Worm (Caenorhabditis elegans) whole organism, young adult: ENCODE data around the gene F26G1.2.

Experiments
- B0035.1 ChIP-seq: sonication (generic microtip); optimal IDR thresholded peaks from 2 replicates; lab custom pipeline; 2016; ENCODE audit warnings: missing genetic modification characterization, mild to moderate bottlenecking, missing compliant biosample characterization, missing genotype, missing genetic modification reagents
- B0261.1 ChIP-seq: sonication (generic microtip); optimal IDR thresholded peaks from 2 replicates; lab custom pipeline; 2016; ENCODE audit warnings: mild to moderate bottlenecking, missing genetic modification characterization, moderate library complexity, missing compliant biosample characterization
- B0336.3 ChIP-seq: fragments of 200-800 bp; sonication (Bioruptor generic); IDR thresholded peaks from 2 replicates; pipeline ENCODE4 v1.3.6; 2022; ENCODE audit warnings: missing genetic modification characterization, missing compliant biosample characterization
- C17E4.6 ChIP-seq: fragments of 200-800 bp; sonication (Bioruptor generic); IDR thresholded peaks from 2 replicates; pipeline ENCODE4 v1.3.6; 2022; ENCODE audit warnings: missing genetic modification reagents, missing genetic modification characterization, missing compliant biosample characterization
- D2030.7 ChIP-seq: fragments of 200-800 bp; sonication (Bioruptor generic); IDR thresholded peaks from 2 replicates; pipeline ENCODE4 v1.3.6; 2022; ENCODE audit warnings: missing genetic modification reagents, missing genetic modification characterization, missing compliant biosample characterization
- F22D6.2 ChIP-seq: sonication (generic microtip); optimal IDR thresholded peaks from 2 replicates; lab custom pipeline; 2016; ENCODE audit warnings: mild to moderate bottlenecking, missing genetic modification characterization, missing compliant biosample characterization
- F52B5.7 ChIP-seq: sonication (generic microtip); optimal IDR thresholded peaks from 2 replicates; lab custom pipeline; 2016; ENCODE audit warnings: mild to moderate bottlenecking, missing genetic modification characterization, missing compliant biosample characterization
- F55B11.4 ChIP-seq: sonication (generic microtip); optimal IDR thresholded peaks from 2 replicates; lab custom pipeline; 2016; ENCODE audit warnings: missing compliant biosample characterization, missing genetic modification characterization, borderline replicate concordance; ENCODE audit not compliant: insufficient read depth
- T26A5.8 ChIP-seq: sonication (generic microtip); optimal IDR thresholded peaks from 2 replicates; lab custom pipeline; 2016; ENCODE audit warnings: missing genetic modification characterization, missing compliant biosample characterization
- Y56A3A.18 ChIP-seq: fragments of 200-800 bp; sonication (Bioruptor generic); IDR thresholded peaks from 2 replicates; pipeline ENCODE4 v1.3.6; 2022; ENCODE audit warnings: missing genetic modification reagents, missing genetic modification characterization, missing compliant biosample characterization
- Y67H2A.10 ChIP-seq: fragments of 200-800 bp; sonication (Bioruptor generic); conservative IDR thresholded peaks from 2 replicates; pipeline ENCODE4 v1.3.6; 2022; ENCODE audit warnings: missing genetic modification reagents, missing genetic modification characterization, missing compliant biosample characterization
- Y95B8A.8 ChIP-seq: fragments of 200-800 bp; sonication (Bioruptor generic); IDR thresholded peaks from 2 replicates; pipeline ENCODE4 v1.3.6; 2022; ENCODE audit warnings: missing genetic modification reagents, missing genetic modification characterization, missing compliant biosample characterization
- akir-1 ChIP-seq: fragments of 200-800 bp; sonication (Bioruptor generic); optimal IDR thresholded peaks from 2 replicates; lab custom pipeline; 2018; ENCODE audit warnings: mild to moderate bottlenecking, missing genetic modification characterization, moderate library complexity, missing compliant biosample characterization
- aptf-2 ChIP-seq: fragments of 200-800 bp; sonication (Bioruptor generic); conservative IDR thresholded peaks from 2 replicates; pipeline ENCODE4 v1.3.6; 2022; ENCODE audit warnings: missing genetic modification reagents, missing genetic modification characterization, missing compliant biosample characterization
- athp-1 ChIP-seq: sonication (generic microtip); optimal IDR thresholded peaks from 2 replicates; lab custom pipeline; 2017; ENCODE audit warnings: mild to moderate bottlenecking, missing genetic modification characterization, missing compliant biosample characterization
- attf-3 ChIP-seq: fragments of 200-800 bp; sonication (Bioruptor generic); conservative IDR thresholded peaks from 2 replicates; pipeline ENCODE4 v1.3.6; 2022; ENCODE audit warnings: missing genetic modification reagents, missing genetic modification characterization, missing compliant biosample characterization
- attf-5 ChIP-seq: fragments of 200-800 bp; sonication (Bioruptor generic); optimal IDR thresholded peaks from 2 replicates; lab custom pipeline; 2018; ENCODE audit warnings: mild to moderate bottlenecking, missing genetic modification characterization, missing compliant biosample characterization
- bed-1 ChIP-seq: fragments of 200-800 bp; sonication (Bioruptor generic); IDR thresholded peaks from 2 replicates; pipeline ENCODE4 v1.3.6; 2022; ENCODE audit warnings: missing genetic modification reagents, missing genetic modification characterization, missing compliant biosample characterization
- ceh-40 ChIP-seq: fragments of 200-800 bp; sonication (Bioruptor generic); IDR thresholded peaks from 2 replicates; pipeline ENCODE4 v1.3.6; 2022; ENCODE audit warnings: missing genetic modification characterization, missing compliant biosample characterization
- ceh-91 ChIP-seq: fragments of 200-800 bp; sonication (Bioruptor generic); IDR thresholded peaks from 2 replicates; pipeline ENCODE4 v1.3.6; 2022; ENCODE audit warnings: missing genetic modification reagents, missing genetic modification characterization, missing compliant biosample characterization
- chd-7 ChIP-seq: sonication (generic microtip); optimal IDR thresholded peaks from 2 replicates; lab custom pipeline; 2016; ENCODE audit warnings: mild to moderate bottlenecking, missing genetic modification characterization, moderate library complexity, missing compliant biosample characterization
- die-1 ChIP-seq: sonication (generic microtip); optimal IDR thresholded peaks from 2 replicates; lab custom pipeline; 2016; ENCODE audit warnings: missing genotype, mild to moderate bottlenecking, missing genetic modification characterization, missing compliant biosample characterization
- dpff-1 ChIP-seq: sonication (generic microtip); optimal IDR thresholded peaks from 2 replicates; lab custom pipeline; 2017; ENCODE audit warnings: mild to moderate bottlenecking, missing genetic modification characterization, missing compliant biosample characterization
- ekl-4 ChIP-seq: fragments of 200-800 bp; sonication (Bioruptor generic); IDR thresholded peaks from 2 replicates; pipeline ENCODE4 v1.3.6; 2022; ENCODE audit warnings: missing genetic modification reagents, missing genetic modification characterization, missing compliant biosample characterization
- him-1 ChIP-seq: sonication (generic microtip); optimal IDR thresholded peaks from 2 replicates; lab custom pipeline; 2016; ENCODE audit warnings: missing genotype, missing genetic modification reagents, missing genetic modification characterization, missing compliant biosample characterization
- hlh-26 ChIP-seq: fragments of 200-800 bp; sonication (Bioruptor generic); conservative IDR thresholded peaks from 2 replicates; pipeline ENCODE4 v1.3.6; 2022; ENCODE audit warnings: missing genetic modification reagents, missing genetic modification characterization, missing compliant biosample characterization
- hmg-1.2 ChIP-seq: fragments of 200-800 bp; sonication (Bioruptor generic); IDR thresholded peaks from 2 replicates; pipeline ENCODE4 v1.3.6; 2022; ENCODE audit warnings: missing genetic modification reagents, missing genetic modification characterization, missing compliant biosample characterization
- let-526 ChIP-seq: fragments of 200-800 bp; sonication (Bioruptor generic); IDR thresholded peaks from 2 replicates; pipeline ENCODE4 v1.3.6; 2022; ENCODE audit warnings: missing genetic modification reagents, missing genetic modification characterization, missing compliant biosample characterization
- lin-26 ChIP-seq: fragments of 200-800 bp; sonication (Bioruptor generic); IDR thresholded peaks from 2 replicates; pipeline ENCODE4 v1.3.6; 2022; ENCODE audit warnings: missing genetic modification reagents, missing genetic modification characterization, missing compliant biosample characterization
- lin-40 ChIP-seq: sonication (generic microtip); optimal IDR thresholded peaks from 2 replicates; lab custom pipeline; 2016; ENCODE audit warnings: missing genetic modification characterization, mild to moderate bottlenecking, missing compliant biosample characterization, missing genotype, missing genetic modification reagents
- madf-3 ChIP-seq: fragments of 200-800 bp; sonication (Bioruptor generic); IDR thresholded peaks from 2 replicates; pipeline ENCODE4 v1.3.6; 2022; ENCODE audit warnings: missing genetic modification reagents, missing genetic modification characterization, missing compliant biosample characterization
- madf-6 ChIP-seq: fragments of 200-800 bp; sonication (Bioruptor generic); IDR thresholded peaks from 2 replicates; pipeline ENCODE4 v1.3.6; 2022; ENCODE audit warnings: missing genetic modification reagents, missing genetic modification characterization, missing compliant biosample characterization
- mcd-1 ChIP-seq: fragments of 200-800 bp; sonication (Bioruptor generic); IDR thresholded peaks from 2 replicates; pipeline ENCODE4 v1.3.6; 2022; ENCODE audit warnings: missing genetic modification reagents, missing genetic modification characterization, missing compliant biosample characterization
- mes-4 ChIP-seq: sonication (generic microtip); optimal IDR thresholded peaks from 2 replicates; lab custom pipeline; 2016; ENCODE audit warnings: missing genotype, missing genetic modification characterization, missing compliant biosample characterization
- nfya-1 ChIP-seq: sonication (generic microtip); optimal IDR thresholded peaks from 2 replicates; lab custom pipeline; 2017; ENCODE audit warnings: antibody characterized with exemption, missing compliant biosample characterization, missing genetic modification characterization, borderline replicate concordance; ENCODE audit not compliant: insufficient read depth
- nfya-2 ChIP-seq: fragments of 200-800 bp; sonication (Bioruptor generic); IDR thresholded peaks from 2 replicates; pipeline ENCODE4 v1.3.6; 2022; ENCODE audit warnings: missing genetic modification reagents, missing genetic modification characterization, missing compliant biosample characterization
- nfyb-1 ChIP-seq: fragments of 200-800 bp; sonication (Bioruptor generic); IDR thresholded peaks from 2 replicates; pipeline ENCODE4 v1.3.6; 2022; ENCODE audit warnings: missing genetic modification reagents, missing genetic modification characterization, missing compliant biosample characterization
- nhr-80 ChIP-seq: sonication (generic microtip); optimal IDR thresholded peaks from 2 replicates; lab custom pipeline; 2016; ENCODE audit warnings: missing genetic modification characterization, missing compliant biosample characterization
- pbrm-1 ChIP-seq: fragments of 200-800 bp; sonication (Bioruptor generic); IDR thresholded peaks from 2 replicates; pipeline ENCODE4 v1.3.6; 2022; ENCODE audit warnings: missing genetic modification reagents, missing genetic modification characterization, missing compliant biosample characterization
- pha-4 ChIP-seq: fragments of 150-350 bp; sonication (generic microtip); optimal IDR thresholded peaks from 2 replicates; lab custom pipeline; 2014; ENCODE audit warnings: missing biosample characterization, missing genetic modification reagents, missing genetic modification characterization
- repo-1 ChIP-seq: sonication (generic microtip); optimal IDR thresholded peaks from 2 replicates; lab custom pipeline; 2017; ENCODE audit warnings: mild to moderate bottlenecking, missing genetic modification characterization, missing compliant biosample characterization
- snpc-1.1 ChIP-seq: sonication (generic microtip); optimal IDR thresholded peaks from 2 replicates; lab custom pipeline; 2017; ENCODE audit warnings: missing genetic modification characterization, mild to moderate bottlenecking, missing compliant biosample characterization, antibody characterized with exemption, moderate library complexity, missing genotype, missing genetic modification reagents; ENCODE audit not compliant: insufficient read depth
- snpc-4 ChIP-seq, 5 experiments: fragments of 150-350 bp in 1 of 5; sonication (generic microtip) in 4 of 5; optimal IDR thresholded peaks; 2 replicates each; lab custom pipeline; 2014 to 2018; ENCODE audit warnings: missing genetic modification characterization in 5 of 5, missing biosample characterization in 3 of 5, antibody characterized with exemption in 2 of 5, mild to moderate bottlenecking in 2 of 5, missing compliant biosample characterization in 2 of 5, missing genotype in 2 of 5, moderate library complexity in 2 of 5, missing genetic modification reagents in 1 of 5
- unc-130 ChIP-seq: sonication (generic microtip); optimal IDR thresholded peaks from 2 replicates; lab custom pipeline; 2016; ENCODE audit warnings: missing genetic modification reagents, missing genetic modification characterization, missing compliant biosample characterization
- ztf-18 ChIP-seq: sonication (generic microtip); optimal IDR thresholded peaks from 2 replicates; lab custom pipeline; 2016; ENCODE audit warnings: missing genotype, mild to moderate bottlenecking, missing genetic modification characterization, missing compliant biosample characterization
- ztf-22 ChIP-seq: fragments of 200-800 bp; sonication (Bioruptor generic); optimal IDR thresholded peaks from 2 replicates; lab custom pipeline; 2018; ENCODE audit warnings: mild to moderate bottlenecking, missing genetic modification characterization, moderate library complexity, missing compliant biosample characterization
- ztf-25 ChIP-seq: fragments of 200-800 bp; sonication (Bioruptor generic); IDR thresholded peaks from 2 replicates; pipeline ENCODE4 v1.3.6; 2022; ENCODE audit warnings: missing genetic modification reagents, missing genetic modification characterization, missing compliant biosample characterization
- ztf-3 ChIP-seq: fragments of 200-800 bp; sonication (Bioruptor generic); optimal IDR thresholded peaks from 2 replicates; lab custom pipeline; 2018; ENCODE audit warnings: mild to moderate bottlenecking, missing genetic modification characterization, missing compliant biosample characterization

F26G1.2 gene

ce11 chrII:4791272-4791671 lies 28.4 kb downstream of the F26G1.2 start, which contains the start of gene F26G1.1 (continued):
- TF ChIP-seq die-1 (tag; lab: Kevin White, UChicago) = no peak
- TF ChIP-seq lin-40 = no peak
- TF ChIP-seq pha-4 (tag; lab: Kevin White, UChicago) = no peak
- no peak for TF ChIP-seq dpff-1 (tag; lab: Kevin White, UChicago)
- peak; percentile 1 for TF ChIP-seq him-1 (tag; lab: Kevin White, UChicago)
- TF ChIP-seq hmg-1.2 = peak; percentile 27; the same call in 1 of the 2 replicates
- no peak for TF ChIP-seq ztf-22 (GFP tag; lab: Kevin White, UChicago)
- TF ChIP-seq ztf-25 = 0 out of 2 replicates have a peak, but pooled peaks have one; percentile 18
- TF ChIP-seq F55B11.4 (tag; lab: Kevin White, UChicago) = no peak
- TF ChIP-seq Y95B8A.8 = no peak
- no peak for TF ChIP-seq ztf-18 (tag; lab: Kevin White, UChicago)
- peak; percentile 78 for TF ChIP-seq attf-3 (GFP tag; lab: Robert Waterston, UW)
- no peak for TF ChIP-seq nfya-2 (GFP tag; lab: Robert Waterston, UW)
- TF ChIP-seq F22D6.2 (tag; lab: Kevin White, UChicago) = peak; percentile 51
- TF ChIP-seq T26A5.8 (tag; lab: Kevin White, UChicago) = no peak
- TF ChIP-seq unc-130 (GFP tag; lab: Kevin White, UChicago) = peak; percentile 81
- TF ChIP-seq nfyb-1 (GFP tag; lab: Robert Waterston, UW) = peak; percentile 53; the same call in 1 of the 2 replicates
- no peak for TF ChIP-seq akir-1 (GFP tag; lab: Kevin White, UChicago)
- TF ChIP-seq Y67H2A.10 (GFP tag; lab: Robert Waterston, UW) = no peak
- TF ChIP-seq athp-1 (tag; lab: Kevin White, UChicago) = no peak
- no peak for TF ChIP-seq hlh-26
- no peak for TF ChIP-seq chd-7
- no peak for TF ChIP-seq C17E4.6 (GFP tag; lab: Robert Waterston, UW)
- TF ChIP-seq Y56A3A.18 (GFP tag; lab: Robert Waterston, UW) = no peak
- TF ChIP-seq F52B5.7 (tag; lab: Kevin White, UChicago) = no peak
- no peak for TF ChIP-seq bed-1 (GFP tag; lab: Robert Waterston, UW)
- TF ChIP-seq B0261.1 (tag; lab: Kevin White, UChicago) = no peak
- TF ChIP-seq ztf-3 (GFP tag; lab: Kevin White, UChicago) = no peak
- TF ChIP-seq nfya-1 (tag; lab: Kevin White, UChicago) = no peak
- peak; percentile 5 for TF ChIP-seq attf-5
- no peak for TF ChIP-seq nhr-80 (tag; lab: Kevin White, UChicago)
- TF ChIP-seq B0336.3 = no peak
- no peak for TF ChIP-seq ceh-91
- TF ChIP-seq pbrm-1 (GFP tag; lab: Robert Waterston, UW) = no peak
- TF ChIP-seq mes-4 (tag; lab: Kevin White, UChicago) = no peak
- no peak for TF ChIP-seq ceh-40 (GFP tag; lab: Robert Waterston, UW)
- TF ChIP-seq snpc-4 (GFP tag; optimal IDR thresholded peaks at IDR 0.05; lab: Kevin White, UChicago) = no peak
- peak in 1 of 4 experiments; percentile 25 for TF ChIP-seq snpc-4 (tag; optimal IDR thresholded peaks at IDR 0.05; lab: Kevin White, UChicago)
- TF ChIP-seq madf-6 = peak; percentile 68
- 0 out of 2 replicates have a peak, but pooled peaks have one; percentile 57 for TF ChIP-seq aptf-2 (GFP tag; lab: Robert Waterston, UW)
- peak; percentile 41; the same call in 1 of the 2 replicates for TF ChIP-seq D2030.7
- peak; percentile 70 for TF ChIP-seq mcd-1 (GFP tag; lab: Robert Waterston, UW)
- no peak for TF ChIP-seq ekl-4 (GFP tag; lab: Robert Waterston, UW)
- no peak for TF ChIP-seq B0035.1 (tag; lab: Kevin White, UChicago)
- TF ChIP-seq snpc-1.1 (tag; lab: Kevin White, UChicago) = no peak
- TF ChIP-seq lin-26 (GFP tag; lab: Robert Waterston, UW) = no peak
- no peak for TF ChIP-seq let-526 (GFP tag; lab: Robert Waterston, UW)
- no peak for TF ChIP-seq madf-3 (GFP tag; lab: Robert Waterston, UW)
- no peak for TF ChIP-seq repo-1 (tag; lab: Kevin White, UChicago)
